Fruit fly (Drosophila melanogaster): ENCODE results near the gene Sfp84E.
A peak's percentile ranks its signal among the peaks of the same experiment; 100 is the strongest.

Sfp84E gene

dm6 chr3R:8013121-8014009, 33.2 kb upstream of the Sfp84E start, which contains the start of the genes CG10435 and Pbp95 (continued):
- TF ChIP-seq dm (GFP tag; optimal IDR thresholded peaks at IDR 0.05) (peak; percentile 28), MBD-R2 (GFP tag; IDR thresholded peaks at IDR 0.05) (peak; percentile 79), CG13775 (GFP tag; optimal IDR thresholded peaks at IDR 0.05) (peak; percentile 56), CG9876 (GFP tag; optimal IDR thresholded peaks at IDR 0.05) (no peak), inv (GFP tag; IDR thresholded peaks at IDR 0.05; ENCODE audit: partially characterized antibody) (peak; percentile 57), CG14667 (GFP tag; IDR thresholded peaks at IDR 0.05) (0 out of 2 replicates have a peak, but pooled peaks have one; percentile 26), Hr51 (GFP tag; optimal IDR thresholded peaks at IDR 0.05) (peak in 1 of 2 experiments; percentile 38), CG5953 (GFP tag; IDR thresholded peaks at IDR 0.05) (0 out of 2 replicates have a peak, but pooled peaks have one; percentile 33), nmo (GFP tag; optimal IDR thresholded peaks at IDR 0.05) (peak; percentile 60), CG14965 (GFP tag; optimal IDR thresholded peaks at IDR 0.05; ENCODE audit: borderline replicate concordance) (no peak), CG12155 (GFP tag; optimal IDR thresholded peaks at IDR 0.05) (peak; percentile 55), CG31224 (GFP tag; IDR thresholded peaks at IDR 0.05) (peak; percentile 38; the same call in 1 of the 2 replicates), Antp (GFP tag; optimal IDR thresholded peaks at IDR 0.05) (peak; percentile 55), Doc3 (GFP tag; IDR thresholded peaks at IDR 0.05; ENCODE audit: partially characterized antibody) (peak; percentile 66), Trl (optimal IDR thresholded peaks at IDR 0.05) (no peak), Trl (GFP tag; optimal IDR thresholded peaks at IDR 0.05) (peak; percentile 57), CG1832 (GFP tag; optimal IDR thresholded peaks at IDR 0.05) (no peak), CG2120 (GFP tag; optimal IDR thresholded peaks at IDR 0.05) (peak; percentile 73), Sin3A (optimal IDR thresholded peaks at IDR 0.05) (no peak), CG17829 (tag; optimal IDR thresholded peaks at IDR 0.05) (peak; percentile 18), CG16779 (GFP tag; IDR thresholded peaks at IDR 0.05) (no peak), CG6272 (GFP tag; IDR thresholded peaks at IDR 0.05) (peak; percentile 70), her (GFP tag; optimal IDR thresholded peaks at IDR 0.05) (peak; percentile 45), CG6175 (GFP tag; IDR thresholded peaks at IDR 0.05) (0 out of 3 replicates have a peak, but pooled peaks have one; percentile 49), Atf6 (GFP tag; IDR thresholded peaks at IDR 0.05) (peak; percentile 37; the same call in 1 of the 2 replicates), psq (GFP tag; optimal IDR thresholded peaks at IDR 0.05) (peak; percentile 25), Max (GFP tag; optimal IDR thresholded peaks at IDR 0.05) (peak; percentile 59), CG6654 (GFP tag; optimal IDR thresholded peaks at IDR 0.05) (no peak), zen (tag; optimal IDR thresholded peaks at IDR 0.05) (no peak), CG34422 (GFP tag; IDR thresholded peaks at IDR 0.05) (peak; percentile 57), Drgx (GFP tag; IDR thresholded peaks at IDR 0.05) (no peak; the same call in 1 of the 2 replicates), tin (GFP tag; optimal IDR thresholded peaks at IDR 0.05) (peak; percentile 45), sisA (GFP tag; IDR thresholded peaks at IDR 0.05) (peak; percentile 55), Eip74EF (GFP tag; optimal IDR thresholded peaks at IDR 0.05) (no peak), phol (tag; optimal IDR thresholded peaks at IDR 0.05) (peak; percentile 33), abd-A (tag; optimal IDR thresholded peaks at IDR 0.05) (no peak), CG2889 (GFP tag; IDR thresholded peaks at IDR 0.05) (peak; percentile 39; the same call in 1 of the 3 replicates), Stat92E (GFP tag; optimal IDR thresholded peaks at IDR 0.05) (no peak), Spps (tag; optimal IDR thresholded peaks at IDR 0.05) (no peak), CG7271 (tag; optimal IDR thresholded peaks at IDR 0.05) (no peak), gro (GFP tag; optimal IDR thresholded peaks at IDR 0.05) (peak; percentile 62), ATbp (GFP tag; optimal IDR thresholded peaks at IDR 0.05) (no peak), dpn (GFP tag; optimal IDR thresholded peaks at IDR 0.05) (peak; percentile 43 to 48), tna (GFP tag; IDR thresholded peaks at IDR 0.05; ENCODE audit: partially characterized antibody) (peak; percentile 54), CG4404 (GFP tag; IDR thresholded peaks at IDR 0.05) (no peak), Hr3 (GFP tag; optimal IDR thresholded peaks at IDR 0.05) (peak; percentile 49), Mrtf (GFP tag; IDR thresholded peaks at IDR 0.05) (0 out of 3 replicates have a peak, but pooled peaks have one; percentile 45), Dad (GFP tag; optimal IDR thresholded peaks at IDR 0.05) (peak; percentile 46)
